Worm (Caenorhabditis elegans): ENCODE measurements around the gene nspe-3.

Gene nspe-3

DNA sequence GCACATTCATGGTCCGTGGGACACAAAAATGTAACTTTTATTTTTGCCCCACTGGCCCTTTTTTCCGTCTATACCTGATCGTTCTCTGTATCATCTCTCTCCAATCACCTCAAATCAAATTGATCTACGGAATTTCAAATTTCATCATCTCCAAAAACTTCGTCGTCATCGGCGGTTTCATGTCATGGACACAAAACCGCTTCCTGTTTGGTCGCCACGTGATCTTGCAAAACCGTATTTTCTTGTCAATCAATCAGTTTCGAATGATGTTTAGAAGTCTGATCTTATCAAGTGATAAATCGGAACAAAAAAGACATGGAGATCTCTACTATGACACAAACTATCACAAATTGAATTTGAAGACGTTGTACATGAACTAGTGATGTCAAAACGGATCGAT is 8.0 kb downstream of the nspe-3 start (continued):
- TF ChIP-seq nhr-43 (tag; optimal IDR thresholded peaks at IDR 0.05; ENCODE audit: poor library complexity, severe bottlenecking) (peak; percentile 98), elt-2 (tag; optimal IDR thresholded peaks at IDR 0.05) (no peak), elt-1 (tag; optimal IDR thresholded peaks at IDR 0.05) (no peak), nhr-23 (tag; optimal IDR thresholded peaks at IDR 0.05) (peak; percentile 98), nhr-237 (tag; optimal IDR thresholded peaks at IDR 0.05) (no peak), ZK546.5 (tag; optimal IDR thresholded peaks at IDR 0.05) (no peak), daf-12 (tag; optimal IDR thresholded peaks at IDR 0.05) (no peak), tbx-2 (tag; optimal IDR thresholded peaks at IDR 0.05) (no peak), nhr-25 (tag; optimal IDR thresholded peaks at IDR 0.05) (peak; percentile 86), ceh-82 (tag; optimal IDR thresholded peaks at IDR 0.05) (no peak), egl-27 (tag; optimal IDR thresholded peaks at IDR 0.05) (peak; percentile 56), nhr-12 (tag; optimal IDR thresholded peaks at IDR 0.05) (no peak)

DNA sequence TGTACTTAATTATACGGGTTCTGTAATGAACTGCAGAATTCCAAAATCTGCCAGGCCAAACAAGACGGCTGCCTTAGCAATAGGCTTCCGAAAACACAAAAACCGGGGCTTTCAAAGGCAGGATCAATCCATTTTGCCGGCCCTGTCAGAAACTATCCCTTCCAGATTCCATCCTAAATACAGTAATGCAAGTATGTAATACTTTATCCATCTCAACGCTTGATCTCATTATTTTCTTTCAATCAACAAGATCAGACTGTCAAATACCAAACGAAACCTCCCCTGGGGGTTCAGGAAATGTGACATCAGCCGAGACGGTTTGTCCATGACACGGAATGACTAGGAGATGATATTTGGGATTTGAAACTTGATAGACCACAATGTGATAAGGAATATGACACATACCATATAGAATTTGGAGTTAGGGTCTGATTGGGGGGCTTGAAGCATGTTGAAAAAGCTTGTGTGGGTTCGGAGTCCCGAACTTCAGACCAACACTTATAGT is 8.5 kb downstream of the nspe-3 start:
- TF ChIP-seq sea-2 (GFP tag; optimal IDR thresholded peaks at IDR 0.05): no peak
- no peak for TF ChIP-seq fos-1 (tag; optimal IDR thresholded peaks at IDR 0.05)
- no peak for TF ChIP-seq zag-1 (tag; optimal IDR thresholded peaks at IDR 0.05)
- TF ChIP-seq egl-27 (tag; optimal IDR thresholded peaks at IDR 0.05): no peak
- no peak for TF ChIP-seq ceh-16 (tag; optimal IDR thresholded peaks at IDR 0.05)
- no peak for TF ChIP-seq nhr-12 (tag; optimal IDR thresholded peaks at IDR 0.05)
- no peak for TF ChIP-seq lsy-12 (tag; optimal IDR thresholded peaks at IDR 0.05)
- TF ChIP-seq nhr-11 (tag; optimal IDR thresholded peaks at IDR 0.05): no peak
- TF ChIP-seq ceh-28 (tag; optimal IDR thresholded peaks at IDR 0.05): no peak
- TF ChIP-seq R02D3.7 (tag; optimal IDR thresholded peaks at IDR 0.05): no peak
- no peak for TF ChIP-seq nhr-77 (tag; optimal IDR thresholded peaks at IDR 0.05)
- no peak for TF ChIP-seq jun-1 (tag; optimal IDR thresholded peaks at IDR 0.05)
- no peak for TF ChIP-seq nhr-76 (tag; optimal IDR thresholded peaks at IDR 0.05)

ce11 chrII:12626887-12627286 is 9.2 kb downstream of the nspe-3 start, which contains the start of gene nspe-7:
Gene nspe-7, plus strand, starts transcription at chrII:12627187.
- TF ChIP-seq nhr-77 (tag; optimal IDR thresholded peaks at IDR 0.05) (no peak), nhr-237 (tag; optimal IDR thresholded peaks at IDR 0.05) (no peak), ama-1 (optimal IDR thresholded peaks at IDR 0.05) (no peak), ztf-4 (tag; optimal IDR thresholded peaks at IDR 0.05) (no peak), R02D3.7 (tag; optimal IDR thresholded peaks at IDR 0.05) (no peak), unc-62 (GFP tag; optimal IDR thresholded peaks at IDR 0.05) (no peak), skn-1 (tag; optimal IDR thresholded peaks at IDR 0.05) (no peak), egl-27 (tag; optimal IDR thresholded peaks at IDR 0.05) (no peak), sea-2 (GFP tag; optimal IDR thresholded peaks at IDR 0.05) (no peak), fkh-10 (GFP tag; optimal IDR thresholded peaks at IDR 0.05) (no peak)

ce11 chrII:12628566-12628965 is 10.9 kb downstream of the nspe-3 start, which contains the start of gene nspe-5:
Gene nspe-5, plus strand, starts transcription at chrII:12628866.
- peak; percentile 9 for TF ChIP-seq nhr-25 (tag; optimal IDR thresholded peaks at IDR 0.05)
- no peak for TF ChIP-seq unc-62 (GFP tag; optimal IDR thresholded peaks at IDR 0.05)

DNA sequence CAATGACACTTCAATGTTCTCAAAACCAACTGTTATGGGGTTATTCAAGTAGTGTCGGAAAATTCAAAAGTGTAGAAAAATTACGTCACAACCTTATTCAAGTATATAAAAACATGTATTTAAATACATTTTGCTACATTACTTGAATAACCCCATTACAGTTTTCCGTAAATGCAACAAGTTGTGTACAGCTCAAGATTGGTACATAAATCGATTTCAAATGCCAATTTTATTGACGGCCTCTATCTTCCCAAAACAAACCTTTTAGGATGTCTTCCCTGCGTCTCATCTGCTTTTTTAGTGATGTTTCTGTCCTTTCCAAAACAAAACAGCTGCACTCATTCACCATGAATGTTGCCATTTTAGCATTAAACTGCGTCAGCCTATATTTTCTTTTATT is 11.7 kb downstream of the nspe-3 start, which contains the start of gene Y38E10A.28:
TSS of gene Y38E10A.28 (plus strand) at position 301 of the 400 bp plus-strand sequence.
- TF ChIP-seq lsy-12 (tag; optimal IDR thresholded peaks at IDR 0.05) (no peak), nhr-23 (tag; optimal IDR thresholded peaks at IDR 0.05) (no peak), mdl-1 (tag; optimal IDR thresholded peaks at IDR 0.05) (no peak), lin-39 (tag; optimal IDR thresholded peaks at IDR 0.05) (no peak), snpc-4 (tag; optimal IDR thresholded peaks at IDR 0.05) (no peak)

ce11 chrII:12630888-12631287 is 13.2 kb downstream of the nspe-3 start, which contains the start of gene Y38E10A.34:
Gene Y38E10A.34, plus strand, starts transcription at chrII:12631188.
- TF ChIP-seq nhr-28 (tag; optimal IDR thresholded peaks at IDR 0.05) (no peak), fkh-2 (tag; optimal IDR thresholded peaks at IDR 0.05) (no peak), eor-1 (tag; optimal IDR thresholded peaks at IDR 0.05) (no peak), nhr-76 (tag; optimal IDR thresholded peaks at IDR 0.05) (no peak), fkh-10 (GFP tag; optimal IDR thresholded peaks at IDR 0.05) (no peak), ceh-9 (tag; optimal IDR thresholded peaks at IDR 0.05) (no peak), aly-2 (tag; optimal IDR thresholded peaks at IDR 0.05) (no peak), mdl-1 (tag; optimal IDR thresholded peaks at IDR 0.05) (no peak), sea-2 (GFP tag; optimal IDR thresholded peaks at IDR 0.05) (no peak), fos-1 (tag; optimal IDR thresholded peaks at IDR 0.05) (no peak), hmg-11 (tag; optimal IDR thresholded peaks at IDR 0.05) (no peak)
